Worm (Caenorhabditis elegans) whole organism, L4 larva: ENCODE measurements around the gene nhr-226.
"Not testable (repeated sequence)": the region's sequence is repeated elsewhere in the genome, so short reads cannot be mapped to it uniquely, and the experiment has no call there.

Source experiments
- F37D6.2 ChIP-seq: sonication (generic microtip); optimal IDR thresholded peaks from 2 replicates; lab custom pipeline; 2016; ENCODE audit warnings: mild to moderate bottlenecking, missing genetic modification characterization, missing compliant biosample characterization
- cey-2 ChIP-seq: sonication (generic microtip); optimal IDR thresholded peaks from 3 replicates; lab custom pipeline; 2017; ENCODE audit warnings: missing genetic modification characterization, mild to moderate bottlenecking, missing compliant biosample characterization, antibody characterized with exemption, borderline replicate concordance; ENCODE audit not compliant: insufficient read depth
- fos-1 ChIP-seq: fragments of 150-350 bp; optimal IDR thresholded peaks from 2 replicates; lab custom pipeline; 2014; ENCODE audit warnings: missing biosample characterization, missing genetic modification characterization
- nhr-11 ChIP-seq: fragments of 150-350 bp; optimal IDR thresholded peaks from 2 replicates; lab custom pipeline; 2014; ENCODE audit warnings: missing biosample characterization, missing genetic modification characterization
- snpc-4 ChIP-seq: fragments of 150-350 bp; optimal IDR thresholded peaks from 2 replicates; lab custom pipeline; 2014; ENCODE audit warnings: missing biosample characterization, missing genetic modification characterization

DNA sequence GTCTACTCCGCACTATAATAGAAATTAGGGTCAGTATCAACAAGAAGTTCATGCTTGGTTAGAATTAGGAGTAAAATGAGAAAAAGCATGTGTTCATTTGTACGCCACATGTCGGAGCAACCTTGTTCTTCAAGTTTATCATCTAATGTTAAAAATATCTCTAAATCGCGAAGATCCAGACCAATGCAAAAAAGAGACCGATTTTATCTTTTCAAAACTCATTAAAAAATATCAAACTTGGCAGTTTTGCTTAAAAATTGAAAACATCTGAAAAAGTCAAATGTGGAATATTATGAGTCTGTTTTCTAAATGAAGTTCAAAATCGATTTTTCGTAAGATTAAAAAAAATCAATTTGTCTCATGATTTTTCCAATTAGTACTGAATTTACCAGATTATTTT lies 26.3 kb downstream of the nhr-226 start, which contains the start of gene Y19D10B.6:
- not testable (repeated sequence) for TF ChIP-seq nhr-11; F37D6.2 (tag; lab: Kevin White, UChicago); fos-1; cey-2; snpc-4
